Fruit fly (Drosophila melanogaster): ENCODE measurements around the gene Zcchc7.
A peak's percentile ranks its signal among the peaks of the same experiment; 100 is the strongest.

Gene Zcchc7

dm6 chr3L:16876785-16877468 is 31.7 kb downstream of the Zcchc7 start, which contains the start of gene CG32170 (continued):
- TF ChIP-seq crp (GFP tag; optimal IDR thresholded peaks at IDR 0.05) (no peak), CG17385 (GFP tag; optimal IDR thresholded peaks at IDR 0.05) (no peak), ind (GFP tag; optimal IDR thresholded peaks at IDR 0.05) (no peak), CG10274 (GFP tag; optimal IDR thresholded peaks at IDR 0.05) (no peak), grn (GFP tag; optimal IDR thresholded peaks at IDR 0.05) (peak; percentile 71), CG11093 (GFP tag; IDR thresholded peaks at IDR 0.05) (no peak), CG15479 (GFP tag; optimal IDR thresholded peaks at IDR 0.05) (no peak), fd96Cb (tag; optimal IDR thresholded peaks at IDR 0.05) (no peak), cg (GFP tag; optimal IDR thresholded peaks at IDR 0.05) (peak; percentile 35), psq (GFP tag; optimal IDR thresholded peaks at IDR 0.05) (no peak), CG2712 (tag; optimal IDR thresholded peaks at IDR 0.05) (no peak), sr (GFP tag; IDR thresholded peaks at IDR 0.05) (0 out of 3 replicates have a peak, but pooled peaks have one; percentile 27), CG15269 (tag; optimal IDR thresholded peaks at IDR 0.05) (peak; percentile 51), pan (optimal IDR thresholded peaks at IDR 0.05) (no peak), pan (GFP tag; optimal IDR thresholded peaks at IDR 0.05 in 1 of 2, IDR thresholded peaks at IDR 0.05 in 1 of 2) (peak in 1 of 2 experiments; percentile 38), sd (tag; optimal IDR thresholded peaks at IDR 0.05) (peak; percentile 45), CG32772 (GFP tag; IDR thresholded peaks at IDR 0.05) (no peak), Adf1 (GFP tag; IDR thresholded peaks at IDR 0.05) (peak; percentile 45; the same call in 1 of the 2 replicates), CG6175 (GFP tag; IDR thresholded peaks at IDR 0.05) (peak; percentile 73; the same call in 2 of the 3 replicates), ems (GFP tag; optimal IDR thresholded peaks at IDR 0.05) (no peak), CG17612 (GFP tag; IDR thresholded peaks at IDR 0.05) (no peak), oc (tag; optimal IDR thresholded peaks at IDR 0.05) (peak; percentile 18), Sin3A (optimal IDR thresholded peaks at IDR 0.05) (no peak), Vsx1 (GFP tag; optimal IDR thresholded peaks at IDR 0.05) (peak; percentile 68), ato (GFP tag; IDR thresholded peaks at IDR 0.05; ENCODE audit: partially characterized antibody) (no peak), Hr51 (GFP tag; optimal IDR thresholded peaks at IDR 0.05) (no peak), CG31224 (GFP tag; IDR thresholded peaks at IDR 0.05) (peak; percentile 78), row (GFP tag; IDR thresholded peaks at IDR 0.05) (no peak), Nf-YC (tag; optimal IDR thresholded peaks at IDR 0.05) (peak; percentile 23), NFAT (GFP tag; IDR thresholded peaks at IDR 0.05) (no peak), trh (GFP tag; optimal IDR thresholded peaks at IDR 0.05) (no peak), slp2 (GFP tag; optimal IDR thresholded peaks at IDR 0.05) (no peak), crc (GFP tag; optimal IDR thresholded peaks at IDR 0.05) (no peak), CG8388 (GFP tag; optimal IDR thresholded peaks at IDR 0.05) (no peak), CG10543 (GFP tag; optimal IDR thresholded peaks at IDR 0.05) (peak; percentile 60), CG13894 (tag; optimal IDR thresholded peaks at IDR 0.05) (peak; percentile 85), Awh (GFP tag; IDR thresholded peaks at IDR 0.05) (peak; percentile 78), Pdp1 (GFP tag; optimal IDR thresholded peaks at IDR 0.05) (peak in 1 of 2 experiments; percentile 22), dmrt99B (tag; optimal IDR thresholded peaks at IDR 0.05) (no peak), CHES-1-like (GFP tag; optimal IDR thresholded peaks at IDR 0.05) (no peak), Dp (GFP tag; optimal IDR thresholded peaks at IDR 0.05) (no peak), CG8290 (GFP tag; optimal IDR thresholded peaks at IDR 0.05) (no peak), CG8290 (tag; optimal IDR thresholded peaks at IDR 0.05) (peak in 1 of 2 experiments; percentile 19), tx (GFP tag; optimal IDR thresholded peaks at IDR 0.05) (no peak), Dad (GFP tag; optimal IDR thresholded peaks at IDR 0.05) (no peak), CG10565 (GFP tag; optimal IDR thresholded peaks at IDR 0.05) (no peak), CG4707 (GFP tag; optimal IDR thresholded peaks at IDR 0.05) (no peak), Gsc (GFP tag; IDR thresholded peaks at IDR 0.05) (no peak), CG4424 (GFP tag; optimal IDR thresholded peaks at IDR 0.05) (no peak), chinmo (GFP tag; IDR thresholded peaks at IDR 0.05; ENCODE audit: partially characterized antibody) (peak; percentile 93; the same call in 3 of the 4 replicates)

Data from whole organism, embryonic.